Worm (Caenorhabditis elegans) whole organism, L2 larva: Measurements from ENCODE around the gene H40L08.3.
A peak's percentile ranks its signal among the peaks of the same experiment; 100 is the strongest.

Source experiments
- C34F6.9 ChIP-seq: fragments of 150-350 bp; optimal IDR thresholded peaks from 2 replicates; lab custom pipeline; 2014; ENCODE audit warnings: missing biosample characterization, missing genetic modification characterization
- R02D3.7 ChIP-seq: fragments of 150-350 bp; optimal IDR thresholded peaks from 2 replicates; lab custom pipeline; 2014; ENCODE audit warnings: missing biosample characterization, missing genetic modification characterization
- Y55F3AM.14 ChIP-seq: fragments of 200-800 bp; sonication (Bioruptor generic); optimal IDR thresholded peaks from 2 replicates; lab custom pipeline; 2018; ENCODE audit warnings: mild to moderate bottlenecking, missing genetic modification characterization, missing compliant biosample characterization
- ZK546.5 ChIP-seq: sonication (generic microtip); optimal IDR thresholded peaks from 2 replicates; lab custom pipeline; 2017; ENCODE audit warnings: missing biosample characterization, missing genetic modification characterization
- alr-1 ChIP-seq: fragments of 150-350 bp; optimal IDR thresholded peaks from 2 replicates; lab custom pipeline; 2014; ENCODE audit warnings: missing biosample characterization, missing genetic modification characterization
- aly-2 ChIP-seq: fragments of 150-350 bp; optimal IDR thresholded peaks from 2 replicates; lab custom pipeline; 2014; ENCODE audit warnings: missing biosample characterization, missing genetic modification characterization
- blmp-1 ChIP-seq: sonication (generic microtip); optimal IDR thresholded peaks from 2 replicates; lab custom pipeline; 2017; ENCODE audit warnings: missing genetic modification characterization, mild to moderate bottlenecking, missing compliant biosample characterization, antibody characterized with exemption, moderate library complexity; ENCODE audit not compliant: insufficient read depth
- dmd-4 ChIP-seq: sonication (generic microtip); optimal IDR thresholded peaks from 2 replicates; lab custom pipeline; 2017; ENCODE audit warnings: missing biosample characterization, missing genetic modification characterization
- egl-27 ChIP-seq: sonication (generic microtip); optimal IDR thresholded peaks from 3 replicates; lab custom pipeline; 2017; ENCODE audit warnings: missing biosample characterization, missing genetic modification reagents, missing genetic modification characterization
- elt-1 ChIP-seq: fragments of 150-350 bp; optimal IDR thresholded peaks from 2 replicates; lab custom pipeline; 2014; ENCODE audit warnings: missing biosample characterization, missing genetic modification characterization
- elt-3 ChIP-seq: sonication (generic microtip); optimal IDR thresholded peaks from 2 replicates; lab custom pipeline; 2017; ENCODE audit warnings: missing biosample characterization, missing genetic modification characterization
- fos-1 ChIP-seq: fragments of 150-350 bp; optimal IDR thresholded peaks from 2 replicates; lab custom pipeline; 2014; ENCODE audit warnings: missing biosample characterization, missing genetic modification characterization
- gmeb-1 ChIP-seq: fragments of 150-350 bp; optimal IDR thresholded peaks from 2 replicates; lab custom pipeline; 2014; ENCODE audit warnings: missing biosample characterization, missing genetic modification characterization
- lin-11 ChIP-seq: fragments of 150-350 bp; sonication (generic microtip); optimal IDR thresholded peaks from 2 replicates; lab custom pipeline; 2014; ENCODE audit warnings: missing biosample characterization, missing genetic modification characterization, inconsistent platforms, mixed read lengths
- lin-13 ChIP-seq: fragments of 150-350 bp; optimal IDR thresholded peaks from 2 replicates; lab custom pipeline; 2014; ENCODE audit warnings: missing biosample characterization, missing genetic modification reagents, missing genetic modification characterization
- lin-39 ChIP-seq: fragments of 150-350 bp; optimal IDR thresholded peaks from 2 replicates; lab custom pipeline; 2014; ENCODE audit warnings: missing biosample characterization, missing genetic modification reagents, missing genetic modification characterization
- lsy-2 ChIP-seq, 2 experiments: fragments of 150-350 bp in 1 of 2; sonication (generic microtip) in 1 of 2; optimal IDR thresholded peaks; 2 replicates each; lab custom pipeline; 2014 to 2017; ENCODE audit warnings: missing biosample characterization in 2 of 2, missing genetic modification characterization in 2 of 2
- mab-5 ChIP-seq: fragments of 150-350 bp; optimal IDR thresholded peaks from 2 replicates; lab custom pipeline; 2014; ENCODE audit warnings: missing biosample characterization, missing genetic modification characterization
- mbf-1 ChIP-seq: sonication (generic microtip); optimal IDR thresholded peaks from 2 replicates; lab custom pipeline; 2017; ENCODE audit warnings: missing biosample characterization, missing genetic modification characterization
- mdl-1 ChIP-seq, 2 experiments: fragments of 150-350 bp in 1 of 2; sonication (generic microtip) in 1 of 2; optimal IDR thresholded peaks; 2 replicates each; lab custom pipeline; 2017; ENCODE audit warnings: missing biosample characterization in 2 of 2, missing genetic modification characterization in 2 of 2
- nhr-12 ChIP-seq: fragments of 150-350 bp; optimal IDR thresholded peaks from 2 replicates; lab custom pipeline; 2014; ENCODE audit warnings: missing biosample characterization, missing genetic modification characterization
- nhr-129 ChIP-seq: fragments of 150-350 bp; optimal IDR thresholded peaks from 2 replicates; lab custom pipeline; 2014; ENCODE audit warnings: missing biosample characterization, missing genetic modification characterization
- nhr-21 ChIP-seq: fragments of 150-350 bp; optimal IDR thresholded peaks from 2 replicates; lab custom pipeline; 2014; ENCODE audit warnings: missing biosample characterization, missing genetic modification characterization
- nhr-23 ChIP-seq: fragments of 150-350 bp; optimal IDR thresholded peaks from 2 replicates; lab custom pipeline; 2014; ENCODE audit warnings: missing biosample characterization, missing genetic modification reagents, missing genetic modification characterization
- nhr-237 ChIP-seq: fragments of 150-350 bp; optimal IDR thresholded peaks from 2 replicates; lab custom pipeline; 2014; ENCODE audit warnings: missing biosample characterization, missing genetic modification characterization
- nhr-25 ChIP-seq: fragments of 150-350 bp; sonication (generic microtip); optimal IDR thresholded peaks from 3 replicates; lab custom pipeline; 2014; ENCODE audit warnings: missing biosample characterization, missing genetic modification characterization
- nhr-6 ChIP-seq: fragments of 150-350 bp; optimal IDR thresholded peaks from 2 replicates; lab custom pipeline; 2014; ENCODE audit warnings: missing biosample characterization, missing genetic modification characterization
- nhr-77 ChIP-seq: fragments of 150-350 bp; optimal IDR thresholded peaks from 2 replicates; lab custom pipeline; 2014; ENCODE audit warnings: missing biosample characterization, missing genetic modification characterization
- skn-1 ChIP-seq: sonication (generic microtip); optimal IDR thresholded peaks from 2 replicates; lab custom pipeline; 2017; ENCODE audit warnings: missing biosample characterization, missing genetic modification characterization
- sma-3 ChIP-seq: sonication (generic microtip); optimal IDR thresholded peaks from 2 replicates; lab custom pipeline; 2016; ENCODE audit warnings: missing genetic modification reagents, missing genetic modification characterization, missing compliant biosample characterization
- sma-9 ChIP-seq, 2 experiments: fragments of 150-350 bp in 1 of 2; sonication (generic microtip) in 1 of 2; optimal IDR thresholded peaks; 2 replicates each; lab custom pipeline; 2014 to 2016; ENCODE audit warnings: missing genetic modification characterization in 2 of 2, mild to moderate bottlenecking in 1 of 2, missing biosample characterization in 1 of 2, missing compliant biosample characterization in 1 of 2, missing genetic modification reagents in 1 of 2, moderate library complexity in 1 of 2
- snpc-4 ChIP-seq: fragments of 150-350 bp; optimal IDR thresholded peaks from 2 replicates; lab custom pipeline; 2014; ENCODE audit warnings: missing biosample characterization, missing genetic modification characterization
- unc-55 ChIP-seq: fragments of 150-350 bp; sonication (generic microtip); optimal IDR thresholded peaks from 3 replicates; lab custom pipeline; 2014; ENCODE audit warnings: missing biosample characterization, missing genetic modification reagents, missing genetic modification characterization
- unc-62 ChIP-seq: fragments of 150-350 bp; optimal IDR thresholded peaks from 2 replicates; lab custom pipeline; 2014; ENCODE audit warnings: missing biosample characterization, missing genetic modification reagents, missing genetic modification characterization
- zag-1 ChIP-seq: fragments of 150-350 bp; optimal IDR thresholded peaks from 2 replicates; lab custom pipeline; 2014; ENCODE audit warnings: missing biosample characterization, missing genetic modification characterization
- ztf-11 ChIP-seq: sonication (generic microtip); optimal IDR thresholded peaks from 2 replicates; lab custom pipeline; 2017; ENCODE audit warnings: missing biosample characterization, missing genetic modification characterization
- ztf-4 ChIP-seq: fragments of 150-350 bp; optimal IDR thresholded peaks from 2 replicates; lab custom pipeline; 2014; ENCODE audit warnings: missing biosample characterization, missing genetic modification characterization

The H40L08.3 gene

DNA sequence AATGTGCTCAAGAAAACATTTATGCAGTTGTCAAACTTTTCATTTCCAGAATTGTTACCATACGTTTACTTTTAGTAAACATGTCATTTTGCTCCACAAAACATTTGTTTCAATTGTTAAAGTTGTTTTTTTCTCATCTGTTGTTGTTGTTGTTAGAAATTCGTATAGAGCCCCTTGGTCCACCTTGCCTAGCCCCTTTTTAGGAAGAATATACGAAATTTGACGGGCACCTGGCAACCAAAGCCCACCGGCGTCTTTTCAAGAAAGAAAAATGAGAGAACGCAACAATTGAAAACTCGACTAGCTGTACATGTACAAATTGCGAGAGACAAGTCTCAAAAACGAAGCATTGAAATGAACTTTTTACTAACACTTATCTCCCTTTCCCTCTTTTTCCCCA, 8.5 kb upstream of the H40L08.3 start, which contains the start of gene F09B12.5:
TSS of gene F09B12.5 (plus strand) at position 301 of the 400 bp plus-strand sequence.
- TF ChIP-seq sma-9 (GFP tag; optimal IDR thresholded peaks at IDR 0.05; lab: Kevin White, UChicago) (no peak), sma-9 (tag; optimal IDR thresholded peaks at IDR 0.05; lab: Kevin White, UChicago) (no peak), snpc-4 (tag; lab: Kevin White, UChicago) (no peak), nhr-12 (tag; lab: Kevin White, UChicago) (no peak), ZK546.5 (tag; lab: Kevin White, UChicago) (no peak), unc-62 (GFP tag; lab: Kevin White, UChicago) (no peak), unc-55 (no peak), lsy-2 (tag; optimal IDR thresholded peaks at IDR 0.05; lab: Kevin White, UChicago) (no peak), mbf-1 (tag; lab: Kevin White, UChicago) (no peak), alr-1 (tag; lab: Kevin White, UChicago) (no peak), ztf-4 (tag; lab: Kevin White, UChicago) (no peak)

DNA sequence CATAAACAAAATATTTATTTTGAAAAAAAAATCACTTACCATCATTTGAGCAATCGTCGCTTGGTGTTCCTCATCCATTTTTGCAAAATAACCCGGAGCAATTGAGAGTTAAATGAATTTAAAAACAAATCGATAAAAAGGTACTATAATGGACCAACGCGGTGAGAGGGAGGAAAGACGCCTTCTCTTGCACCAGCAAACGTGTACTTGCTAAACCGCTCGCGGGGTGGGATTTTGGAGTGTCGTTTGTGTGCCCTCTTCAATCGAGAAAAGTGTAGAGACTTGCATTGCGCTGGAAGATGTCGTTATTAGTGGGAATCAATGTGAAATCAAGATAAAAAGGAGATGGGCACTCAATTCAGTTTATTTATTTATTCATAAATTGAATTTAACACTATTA, 7.9 kb upstream of the H40L08.3 start, which contains the start of gene H40L08.1:
TSS of gene H40L08.1 (minus strand) at position 292 of the 400 bp plus-strand sequence.
- no peak for TF ChIP-seq R02D3.7 (tag; lab: Kevin White, UChicago)
- no peak for TF ChIP-seq unc-62 (GFP tag; lab: Kevin White, UChicago)
- TF ChIP-seq Y55F3AM.14 (GFP tag; lab: Kevin White, UChicago): no peak
- no peak for TF ChIP-seq blmp-1 (tag; lab: Kevin White, UChicago)
- TF ChIP-seq zag-1 (tag; lab: Kevin White, UChicago): no peak
- TF ChIP-seq aly-2 (tag; lab: Kevin White, UChicago): no peak
- peak; percentile 34 for TF ChIP-seq unc-55
- peak; percentile 31 for TF ChIP-seq C34F6.9 (tag; lab: Kevin White, UChicago)
- TF ChIP-seq sma-9 (GFP tag; optimal IDR thresholded peaks at IDR 0.05; lab: Kevin White, UChicago): peak; percentile 1
- no peak for TF ChIP-seq sma-9 (tag; optimal IDR thresholded peaks at IDR 0.05; lab: Kevin White, UChicago)
- TF ChIP-seq nhr-129 (tag; lab: Kevin White, UChicago): peak; percentile 9
- no peak for TF ChIP-seq skn-1 (tag; lab: Kevin White, UChicago)
- peak; percentile 7 for TF ChIP-seq lin-13 (GFP tag; lab: Kevin White, UChicago)
- TF ChIP-seq egl-27 (tag; lab: Kevin White, UChicago): no peak
- TF ChIP-seq gmeb-1: no peak
- peak; percentile 2 for TF ChIP-seq fos-1

DNA sequence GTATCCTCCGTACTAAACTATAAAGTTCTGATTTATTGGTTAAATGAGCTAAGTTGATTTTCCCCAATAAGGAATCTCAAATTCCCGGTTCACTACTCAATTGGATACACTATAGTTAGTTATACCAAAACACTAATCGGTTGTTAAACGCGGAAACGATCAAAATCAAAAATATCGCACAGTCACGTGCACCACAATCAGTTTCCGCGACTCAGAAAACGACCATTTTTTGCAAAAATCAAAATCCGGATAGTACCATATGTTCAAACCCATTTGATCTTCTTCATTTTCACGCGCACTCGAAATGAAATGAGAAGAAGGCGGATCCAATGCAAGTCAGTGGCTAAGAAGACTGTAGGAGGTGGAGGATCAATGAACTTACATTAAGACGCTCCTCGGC, 5.6 kb upstream of the H40L08.3 start:
- TF ChIP-seq nhr-21 (peak; percentile 21), sma-9 (GFP tag; optimal IDR thresholded peaks at IDR 0.05; lab: Kevin White, UChicago) (peak; percentile 55), sma-9 (tag; optimal IDR thresholded peaks at IDR 0.05; lab: Kevin White, UChicago) (no peak), nhr-129 (tag; lab: Kevin White, UChicago) (peak; percentile 13), elt-3 (no peak)

DNA sequence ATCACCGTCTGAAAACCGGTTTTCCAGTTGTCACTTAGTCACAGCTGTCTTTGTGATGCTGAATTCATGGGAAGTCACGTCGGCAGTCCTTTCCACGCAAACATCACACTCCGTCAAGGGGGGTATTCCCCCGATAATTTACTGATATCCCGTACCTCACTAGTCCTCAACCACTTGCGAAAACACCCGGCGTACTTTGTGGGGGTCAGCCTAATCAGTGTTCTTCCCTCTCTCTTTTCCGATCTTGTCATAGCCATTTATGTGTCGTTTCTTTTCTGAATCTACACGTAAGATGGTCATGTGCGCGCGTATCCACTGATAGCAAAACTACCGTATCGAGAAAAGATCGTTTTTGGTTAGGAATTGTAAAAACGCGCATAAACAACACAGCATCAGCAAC, 3.5 kb upstream of the H40L08.3 start:
- TF ChIP-seq mdl-1 (tag; optimal IDR thresholded peaks at IDR 0.05; lab: Kevin White, UChicago) (no peak), nhr-237 (tag; lab: Kevin White, UChicago) (no peak), lin-11 (tag; lab: Kevin White, UChicago) (no peak), sma-9 (GFP tag; optimal IDR thresholded peaks at IDR 0.05; lab: Kevin White, UChicago) (peak; percentile 84), sma-9 (tag; optimal IDR thresholded peaks at IDR 0.05; lab: Kevin White, UChicago) (no peak), nhr-129 (tag; lab: Kevin White, UChicago) (peak; percentile 50), dmd-4 (no peak), unc-62 (GFP tag; lab: Kevin White, UChicago) (no peak), mab-5 (tag; lab: Kevin White, UChicago) (no peak), nhr-21 (peak; percentile 87), nhr-77 (no peak), nhr-25 (tag; lab: Kevin White, UChicago) (peak; percentile 80), elt-1 (tag; lab: Kevin White, UChicago) (no peak), lsy-2 (tag; optimal IDR thresholded peaks at IDR 0.05; lab: Kevin White, UChicago) (peak in 1 of 2 experiments; percentile 36), ztf-11 (tag; lab: Kevin White, UChicago) (no peak), Y55F3AM.14 (GFP tag; lab: Kevin White, UChicago) (no peak), lin-39 (tag; lab: Kevin White, UChicago) (no peak), ztf-4 (tag; lab: Kevin White, UChicago) (no peak), sma-3 (GFP tag; lab: Kevin White, UChicago) (peak; percentile 86), nhr-6 (tag; lab: Kevin White, UChicago) (no peak), blmp-1 (tag; lab: Kevin White, UChicago) (no peak), nhr-23 (no peak)
